1 fruit fly cellular context compared by ENCODE assay signal in genomic region chr3R:7779620-7780019, dm6.
TF ChIP-seq lines count a peak whose summit lies in the region.

No protein-coding gene starts in this region.

TF ChIP-seq in whole organism, embryonic, 481 proteins besides CTCF, POLR2A, EP300 and RAD21 (continued from another document):
- peak; percentile 49; the same call in 1 of the 2 replicates for TF ChIP-seq Awh (GFP tag; IDR thresholded peaks at IDR 0.05; lab: Robert Waterston, UW)
- peak; percentile 16; the same call in 1 of the 3 replicates for TF ChIP-seq zen2 (GFP tag; IDR thresholded peaks at IDR 0.05; lab: Robert Waterston, UW; ENCODE audit: partially characterized antibody)
- TF ChIP-seq tap (tag; optimal IDR thresholded peaks at IDR 0.05; lab: Kevin White, UChicago) = peak; percentile 19
- peak; percentile 57 for TF ChIP-seq Asciz (GFP tag; optimal IDR thresholded peaks at IDR 0.05; lab: Kevin White, UChicago)
- peak; percentile 37 for TF ChIP-seq Sox100B (GFP tag; optimal IDR thresholded peaks at IDR 0.05; lab: Kevin White, UChicago)
